Fruit fly (Drosophila melanogaster) Kc167 (cell line): ENCODE results near the gene pHCl-1.

Experiments used
- Myc ChIP-seq: fragments of >200 bp; optimal IDR thresholded peaks from 2 replicates; lab custom pipeline; 2017; ENCODE audit warnings: missing external identifiers
- Sin3A ChIP-seq: fragments of >200 bp; optimal IDR thresholded peaks from 2 replicates; lab custom pipeline; 2018; ENCODE audit warnings: missing external identifiers
- h ChIP-seq: fragments of >200 bp; optimal IDR thresholded peaks from 3 replicates; lab custom pipeline; 2018; ENCODE audit warnings: missing external identifiers
- insv ChIP-seq: fragments of >200 bp; optimal IDR thresholded peaks from 3 replicates; lab custom pipeline; 2018; ENCODE audit warnings: missing external identifiers
- psq ChIP-seq: fragments of >200 bp; optimal IDR thresholded peaks from 2 replicates; lab custom pipeline; 2017; ENCODE audit warnings: missing external identifiers

DNA sequence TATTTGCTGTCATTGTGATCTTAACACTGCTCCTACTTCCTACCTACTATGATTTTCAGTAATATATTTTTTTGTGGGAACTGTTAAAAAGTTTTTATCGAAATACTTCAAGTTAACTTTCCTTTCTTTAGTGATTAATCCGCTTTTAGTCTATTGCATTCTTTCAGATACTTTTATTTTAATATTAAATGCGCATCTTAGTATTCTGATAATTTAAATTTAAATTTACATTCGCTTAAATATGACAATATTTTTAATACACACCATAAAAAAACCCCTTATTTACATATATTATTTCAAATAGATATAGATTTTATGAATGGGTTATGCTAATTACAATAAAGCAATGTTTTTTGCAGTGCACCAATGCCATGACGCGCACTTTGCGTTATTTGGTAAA is 54.3 kb downstream of the pHCl-1 start:
- no peak for TF ChIP-seq Sin3A (lab: Kevin White, UChicago)
- TF ChIP-seq psq (lab: Kevin White, UChicago), result no peak
- no peak for TF ChIP-seq Myc (lab: Kevin White, UChicago)
- no peak for TF ChIP-seq insv (lab: Kevin White, UChicago)
- TF ChIP-seq h (lab: Kevin White, UChicago), result no peak
